Worm (Caenorhabditis elegans): ENCODE measurements around the gene cyp-14A5.

The cyp-14A5 gene

DNA sequence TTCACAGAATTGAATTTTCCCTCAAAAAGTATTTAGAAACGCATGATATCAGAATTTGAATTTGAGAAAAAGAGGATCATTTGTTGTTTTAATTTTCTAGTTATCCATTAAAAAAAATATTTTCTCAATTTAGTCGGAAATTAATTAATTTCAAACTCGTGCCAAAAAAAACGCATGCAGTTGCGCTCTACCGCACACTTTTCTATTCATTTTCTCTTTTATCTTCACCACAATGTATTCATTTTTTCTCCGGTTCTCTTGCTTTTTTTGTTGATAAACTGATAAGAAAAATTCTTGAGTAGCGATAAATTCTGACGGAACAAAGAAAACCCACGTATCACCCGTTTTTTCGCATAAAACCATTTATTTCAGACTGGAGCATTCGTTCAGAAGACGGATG, 9.9 kb upstream of the cyp-14A5 start, which contains the start of gene acl-6:
acl-6 (plus strand) TSS at position 367 of the 400 bp plus-strand sequence.
- TF ChIP-seq tbx-2 (tag; optimal IDR thresholded peaks at IDR 0.05) (no peak), daf-12 (tag; optimal IDR thresholded peaks at IDR 0.05) (no peak), hmg-11 (tag; optimal IDR thresholded peaks at IDR 0.05) (no peak), nhr-67 (tag; optimal IDR thresholded peaks at IDR 0.05) (no peak), elt-2 (tag; optimal IDR thresholded peaks at IDR 0.05) (peak; percentile 99), nhr-77 (tag; optimal IDR thresholded peaks at IDR 0.05) (no peak), lin-15B (tag; optimal IDR thresholded peaks at IDR 0.05) (peak; percentile 61), nhr-12 (tag; optimal IDR thresholded peaks at IDR 0.05) (no peak), skn-1 (tag; optimal IDR thresholded peaks at IDR 0.05) (peak; percentile 64), nhr-11 (tag; optimal IDR thresholded peaks at IDR 0.05) (no peak), elt-3 (tag; optimal IDR thresholded peaks at IDR 0.05) (peak in 1 of 3 experiments; percentile 24), R02D3.7 (tag; optimal IDR thresholded peaks at IDR 0.05) (no peak), mml-1 (tag; optimal IDR thresholded peaks at IDR 0.05) (no peak), eor-1 (tag; optimal IDR thresholded peaks at IDR 0.05) (no peak), zag-1 (tag; optimal IDR thresholded peaks at IDR 0.05) (no peak), nfya-1 (tag; optimal IDR thresholded peaks at IDR 0.05; ENCODE audit: insufficient read depth) (peak; percentile 28), snpc-4 (tag; optimal IDR thresholded peaks at IDR 0.05) (peak; percentile 57), ceh-16 (tag; optimal IDR thresholded peaks at IDR 0.05) (no peak), ceh-82 (tag; optimal IDR thresholded peaks at IDR 0.05) (no peak), nhr-25 (tag; optimal IDR thresholded peaks at IDR 0.05) (no peak), mdl-1 (tag; optimal IDR thresholded peaks at IDR 0.05) (no peak), nhr-23 (tag; optimal IDR thresholded peaks at IDR 0.05) (peak; percentile 37), lin-39 (tag; optimal IDR thresholded peaks at IDR 0.05) (no peak), egl-5 (tag; optimal IDR thresholded peaks at IDR 0.05) (no peak), unc-39 (tag; optimal IDR thresholded peaks at IDR 0.05) (no peak), pqm-1 (tag; optimal IDR thresholded peaks at IDR 0.05) (peak; percentile 99), unc-62 (GFP tag; optimal IDR thresholded peaks at IDR 0.05) (no peak), pha-4 (tag; optimal IDR thresholded peaks at IDR 0.05) (peak; percentile 84), ztf-11 (tag; optimal IDR thresholded peaks at IDR 0.05) (no peak), fkh-2 (tag; optimal IDR thresholded peaks at IDR 0.05) (no peak), ztf-4 (tag; optimal IDR thresholded peaks at IDR 0.05) (no peak), ama-1 (optimal IDR thresholded peaks at IDR 0.05) (no peak), fos-1 (tag; optimal IDR thresholded peaks at IDR 0.05) (no peak), fkh-10 (GFP tag; optimal IDR thresholded peaks at IDR 0.05) (no peak), egl-27 (tag; optimal IDR thresholded peaks at IDR 0.05) (no peak), lsy-12 (tag; optimal IDR thresholded peaks at IDR 0.05) (no peak), ceh-28 (tag; optimal IDR thresholded peaks at IDR 0.05) (no peak), jun-1 (tag; optimal IDR thresholded peaks at IDR 0.05) (peak; percentile 48), nhr-76 (tag; optimal IDR thresholded peaks at IDR 0.05) (no peak)

ce11 chrV:5432499-5432898, 9.4 kb upstream of the cyp-14A5 start, which contains the start of gene F08F3.8:
Gene F08F3.8, minus strand, starts transcription at chrV:5432599.
- TF ChIP-seq hmg-11 (tag; optimal IDR thresholded peaks at IDR 0.05), result no peak
- no peak for TF ChIP-seq nhr-12 (tag; optimal IDR thresholded peaks at IDR 0.05)
- no peak for TF ChIP-seq nhr-25 (tag; optimal IDR thresholded peaks at IDR 0.05)
- TF ChIP-seq pqm-1 (tag; optimal IDR thresholded peaks at IDR 0.05), result no peak
- no peak for TF ChIP-seq nfya-1 (tag; optimal IDR thresholded peaks at IDR 0.05; ENCODE audit: insufficient read depth)
- no peak for TF ChIP-seq ceh-9 (tag; optimal IDR thresholded peaks at IDR 0.05)
- TF ChIP-seq elt-3 (tag; optimal IDR thresholded peaks at IDR 0.05), result no peak
- TF ChIP-seq nhr-43 (tag; optimal IDR thresholded peaks at IDR 0.05; ENCODE audit: poor library complexity, severe bottlenecking), result no peak

- no peak for TF ChIP-seq unc-62 (GFP tag; optimal IDR thresholded peaks at IDR 0.05)
- TF ChIP-seq elt-2 (tag; optimal IDR thresholded peaks at IDR 0.05), result peak; percentile 27
Measured at ce11 chrV:5427860-5428259, 4.8 kb upstream of the cyp-14A5 start, which contains the start of gene rhr-1. Gene rhr-1, plus strand, starts transcription at chrV:5428160.
